Fruit fly (Drosophila melanogaster) ovary, adult (tissue): ENCODE measurements around the gene Cpsf100.

Experiments
- CG17801 ChIP-seq: fragments of 200-800 bp; optimal IDR thresholded peaks from 2 replicates; lab custom pipeline; 2019; ENCODE audit warnings: missing biosample characterization, mild to moderate bottlenecking, missing genetic modification characterization, moderate library complexity; ENCODE audit not compliant: partially characterized antibody

Gene Cpsf100

dm6 chr3R:29033909-29034629 is at the start of gene Cpsf100, which contains the start of gene beta4GalNAcTB:
Cpsf100 (plus strand) TSS chr3R:29034573.
beta4GalNAcTB (minus strand) TSS chr3R:29034008.
- peak; percentile 40 for TF ChIP-seq CG17801 (GFP tag; lab: Kevin White, UChicago)

- TF ChIP-seq CG17801 (GFP tag; lab: Kevin White, UChicago) = no peak
Measured at dm6 chr3R:28985887-28986286, 48.5 kb upstream of the Cpsf100 start.

dm6 chr3R:28987596-28988378 is 46.6 kb upstream of the Cpsf100 start:
- TF ChIP-seq CG17801 (GFP tag; lab: Kevin White, UChicago) = no peak

dm6 chr3R:28989388-28989787 is 45.0 kb upstream of the Cpsf100 start:
- TF ChIP-seq CG17801 (GFP tag; lab: Kevin White, UChicago) = no peak

DNA sequence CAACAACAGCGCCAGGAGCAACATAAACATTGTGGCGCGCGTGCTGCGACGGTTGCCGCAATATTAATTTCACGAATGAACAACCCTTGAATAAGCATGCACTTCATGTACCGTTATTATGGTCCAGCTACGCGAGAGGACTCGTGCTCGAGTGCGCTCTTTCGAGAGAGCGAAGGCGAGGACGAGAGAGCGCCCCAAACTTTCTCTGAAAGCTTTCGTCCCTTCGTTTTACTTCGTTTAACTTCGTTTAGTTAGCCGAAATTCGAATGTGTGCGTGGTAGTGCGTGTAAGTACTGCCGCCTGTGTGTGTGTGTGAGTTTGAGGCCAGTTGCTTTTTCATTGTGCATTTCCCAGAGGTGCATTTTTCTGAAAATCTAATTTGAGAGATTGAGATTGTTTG is 43.7 kb upstream of the Cpsf100 start:
- no peak for TF ChIP-seq CG17801 (GFP tag; lab: Kevin White, UChicago)

DNA sequence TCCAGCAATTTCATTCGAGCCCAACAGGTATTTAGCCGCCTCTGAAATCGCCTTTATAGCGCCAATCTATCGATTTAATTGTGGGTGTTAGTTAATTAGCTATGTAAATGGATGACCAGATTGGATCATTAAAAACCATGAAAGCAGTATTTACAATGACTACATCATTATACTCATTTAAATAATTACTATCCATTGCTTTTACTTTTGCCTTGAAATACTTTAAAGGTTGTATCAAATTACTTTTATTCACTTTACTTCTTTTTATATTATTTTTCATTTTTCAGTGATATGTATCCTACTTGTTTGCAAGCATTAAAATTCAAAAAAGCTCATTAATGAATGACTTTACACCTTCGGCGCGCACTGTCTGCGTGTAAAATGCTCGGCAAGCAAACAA is 35.4 kb upstream of the Cpsf100 start:
- TF ChIP-seq CG17801 (GFP tag; lab: Kevin White, UChicago) = no peak

- no peak for TF ChIP-seq CG17801 (GFP tag; lab: Kevin White, UChicago)
Measured at dm6 chr3R:29000001-29000400, 34.4 kb upstream of the Cpsf100 start.

dm6 chr3R:29004884-29005621 is 29.3 kb upstream of the Cpsf100 start:
- peak; percentile 3 for TF ChIP-seq CG17801 (GFP tag; lab: Kevin White, UChicago)

DNA sequence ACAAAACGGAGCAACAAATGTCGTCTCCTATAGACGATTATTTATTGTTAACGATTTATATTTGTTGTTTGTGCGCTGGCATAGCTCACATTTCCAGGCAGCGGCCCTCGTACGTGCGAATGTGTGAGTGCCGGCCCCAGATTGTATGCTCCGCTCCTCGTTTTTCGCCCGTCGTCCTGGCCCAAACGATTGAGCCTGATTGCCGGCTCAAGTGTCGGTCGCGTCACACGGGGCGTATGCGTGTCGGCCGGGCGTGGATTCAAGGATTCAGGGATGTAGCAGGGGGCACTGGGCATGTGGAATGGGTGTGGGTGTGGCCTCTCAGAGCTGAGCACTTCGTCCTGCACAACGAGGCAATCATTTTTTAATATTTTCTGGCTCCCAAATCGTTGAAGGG is 28.8 kb upstream of the Cpsf100 start:
- TF ChIP-seq CG17801 (GFP tag; lab: Kevin White, UChicago) = no peak

dm6 chr3R:29011144-29011543 is 23.2 kb upstream of the Cpsf100 start:
- no peak for TF ChIP-seq CG17801 (GFP tag; lab: Kevin White, UChicago)

- TF ChIP-seq CG17801 (GFP tag; lab: Kevin White, UChicago) = no peak
Measured at dm6 chr3R:29020366-29020765, 14.0 kb upstream of the Cpsf100 start, which contains the start of gene wat. wat (minus strand) TSS chr3R:29020406.

DNA sequence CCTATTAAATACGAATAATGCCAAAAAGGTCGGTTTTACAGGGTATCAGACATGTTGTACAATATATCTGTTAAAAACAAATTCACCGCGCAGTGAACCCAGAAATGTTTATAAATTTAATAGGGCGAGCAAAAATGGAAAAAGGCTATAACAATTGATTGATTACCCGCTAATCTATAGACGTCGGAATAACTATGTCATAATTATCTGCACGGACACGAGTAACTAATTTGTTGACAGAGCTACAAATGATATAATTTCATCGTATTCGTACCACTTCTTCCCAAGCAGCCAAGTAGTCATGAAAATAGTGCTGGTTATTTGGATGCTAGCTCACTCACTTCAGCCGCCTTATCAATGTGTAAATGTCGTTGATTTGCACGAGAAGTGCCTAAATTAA is 9.7 kb upstream of the Cpsf100 start, which contains the start of gene CG14518:
Gene CG14518 (plus strand): TSS at position 301 of the 400 bp plus-strand sequence.
- TF ChIP-seq CG17801 (GFP tag; lab: Kevin White, UChicago) = no peak

DNA sequence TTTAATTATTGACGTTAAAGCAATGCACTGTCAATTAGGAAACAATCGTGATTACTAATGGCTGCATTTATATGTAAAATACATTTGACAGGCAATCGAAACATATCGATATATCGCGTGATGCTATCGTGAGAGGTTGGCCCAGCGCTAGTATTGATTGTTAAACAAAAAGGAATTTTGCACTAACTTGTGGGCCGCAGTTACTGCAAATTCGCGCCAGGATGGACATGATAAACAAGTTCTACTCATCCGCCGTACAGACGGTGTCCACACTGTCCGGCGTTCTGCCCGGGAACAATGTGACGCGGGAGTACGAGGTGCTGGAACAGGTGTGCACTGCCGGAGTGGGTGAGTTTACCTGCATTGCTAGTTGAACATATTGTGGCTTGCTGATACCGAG is 7.3 kb upstream of the Cpsf100 start, which contains the start of the genes eIF4E6 and CG1951:
Gene eIF4E6 (minus strand): TSS at position 53 of the 400 bp plus-strand sequence.
Gene CG1951 (plus strand): TSS at position 115 of the 400 bp plus-strand sequence.
- TF ChIP-seq CG17801 (GFP tag; lab: Kevin White, UChicago) = peak; percentile 32

dm6 chr3R:29032542-29032941 is 1.8 kb upstream of the Cpsf100 start, which contains the start of gene Ssl2:
Ssl2 (minus strand) TSS chr3R:29032642.
- TF ChIP-seq CG17801 (GFP tag; lab: Kevin White, UChicago) = no peak
